Fruit fly (Drosophila melanogaster) whole organism, embryonic: ENCODE results near the gene Dhdds.
A peak's percentile ranks its signal among the peaks of the same experiment; 100 is the strongest.

Source experiments
- Atf-2 ChIP-seq: fragments of 200-800 bp; sonication (Bioruptor generic); optimal IDR thresholded peaks from 2 replicates; lab custom pipeline; 2016; ENCODE audit warnings: missing biosample characterization, missing genetic modification characterization
- CG11398 ChIP-seq: fragments of 200-800 bp; sonication (Bioruptor generic); optimal IDR thresholded peaks from 2 replicates; lab custom pipeline; 2016; ENCODE audit warnings: missing biosample characterization, missing genetic modification characterization
- CG11504 ChIP-seq: fragments of 200-800 bp; sonication (Bioruptor generic); optimal IDR thresholded peaks from 3 replicates; lab custom pipeline; 2019; ENCODE audit warnings: missing biosample characterization, mild to moderate bottlenecking, missing genetic modification characterization, moderate library complexity
- CG12391 ChIP-seq: fragments of 200-800 bp; sonication (Bioruptor generic); optimal IDR thresholded peaks from 3 replicates; lab custom pipeline; 2018; ENCODE audit warnings: missing biosample characterization, mild to moderate bottlenecking, missing genetic modification characterization, moderate library complexity
- CG12769 ChIP-seq: fragments of 200-800 bp; sonication (Bioruptor generic); optimal IDR thresholded peaks from 2 replicates; lab custom pipeline; 2019; ENCODE audit warnings: missing biosample characterization, mild to moderate bottlenecking, missing genetic modification characterization, moderate library complexity
- CG15514 ChIP-seq: fragments of 200-800 bp; sonication (Bioruptor generic); optimal IDR thresholded peaks from 3 replicates; lab custom pipeline; 2017; ENCODE audit warnings: missing biosample characterization, missing genetic modification characterization, mild to moderate bottlenecking, moderate library complexity, missing genetic modification reagents
- CG1647 ChIP-seq: fragments of 200-800 bp; sonication (Bioruptor generic); optimal IDR thresholded peaks from 3 replicates; lab custom pipeline; 2016; ENCODE audit warnings: missing biosample characterization, missing genetic modification characterization
- CG17612 ChIP-seq: fragments of 200-800 bp; sonication (Bioruptor generic); IDR thresholded peaks from 2 replicates; pipeline ENCODE4 v1.3.6; 2022; ENCODE audit warnings: missing biosample characterization, missing genetic modification characterization
- CG1792 ChIP-seq: fragments of 200-800 bp; sonication (Bioruptor generic); optimal IDR thresholded peaks from 2 replicates; lab custom pipeline; 2016; ENCODE audit warnings: missing biosample characterization, missing genetic modification characterization
- CG18262 ChIP-seq: fragments of 200-800 bp; optimal IDR thresholded peaks from 3 replicates; lab custom pipeline; 2019; ENCODE audit warnings: missing biosample characterization, mild to moderate bottlenecking, missing genetic modification characterization, moderate library complexity
- CG31388 ChIP-seq: fragments of 200-800 bp; sonication (Bioruptor generic); optimal IDR thresholded peaks from 2 replicates; lab custom pipeline; 2016; ENCODE audit warnings: missing biosample characterization, missing genetic modification characterization
- CG3163 ChIP-seq: fragments of 200-800 bp; sonication (Bioruptor generic); optimal IDR thresholded peaks from 3 replicates; lab custom pipeline; 2016; ENCODE audit warnings: missing biosample characterization, missing genetic modification characterization
- CG32767 ChIP-seq: fragments of 200-800 bp; sonication (Bioruptor generic); IDR thresholded peaks from 2 replicates; pipeline ENCODE4 v1.3.6; 2022; ENCODE audit warnings: missing biosample characterization, missing genetic modification characterization
- CG3281 ChIP-seq: fragments of 200-800 bp; sonication (Bioruptor generic); optimal IDR thresholded peaks from 3 replicates; lab custom pipeline; 2017; ENCODE audit warnings: missing biosample characterization, mild to moderate bottlenecking, missing genetic modification characterization
- CG34422 ChIP-seq: fragments of 200-800 bp; sonication (Bioruptor generic); IDR thresholded peaks from 3 replicates; pipeline ENCODE4 v1.3.6; 2022; ENCODE audit warnings: missing biosample characterization, missing genetic modification characterization
- CG3838 ChIP-seq: fragments of 200-800 bp; sonication (Bioruptor generic); optimal IDR thresholded peaks from 3 replicates; lab custom pipeline; 2016; ENCODE audit warnings: missing biosample characterization, missing genetic modification characterization
- CG4328 ChIP-seq: fragments of 200-800 bp; sonication (Bioruptor generic); optimal IDR thresholded peaks from 3 replicates; lab custom pipeline; 2017; ENCODE audit warnings: missing biosample characterization, missing genetic modification reagents, missing genetic modification characterization
- CG7556 ChIP-seq: fragments of 200-800 bp; sonication (Bioruptor generic); optimal IDR thresholded peaks from 2 replicates; lab custom pipeline; 2017; ENCODE audit warnings: missing biosample characterization, mild to moderate bottlenecking, missing genetic modification characterization
- D ChIP-seq, 2 experiments: fragments of 200-800 bp in 1 of 2; fragments of >200 bp in 1 of 2; sonication (Bioruptor generic) in 1 of 2; optimal IDR thresholded peaks; 2 replicates in 1 of 2; 3 replicates in 1 of 2; lab custom pipeline; 2017; ENCODE audit warnings: mild to moderate bottlenecking in 1 of 2, missing biosample characterization in 1 of 2, missing genetic modification characterization in 1 of 2, missing genetic modification reagents in 1 of 2
- Dip2 ChIP-seq: fragments of 200-800 bp; sonication (Bioruptor generic); IDR thresholded peaks from 2 replicates; pipeline ENCODE4 v1.3.6; 2022; ENCODE audit warnings: missing biosample characterization, missing genetic modification characterization
- Dp ChIP-seq: fragments of 200-800 bp; sonication (Bioruptor generic); optimal IDR thresholded peaks from 2 replicates; lab custom pipeline; 2018; ENCODE audit warnings: missing biosample characterization, mild to moderate bottlenecking, missing genetic modification characterization, moderate library complexity
- Drgx ChIP-seq: fragments of 200-800 bp; sonication (Bioruptor generic); IDR thresholded peaks from 2 replicates; pipeline ENCODE4 v1.3.6; 2022; ENCODE audit warnings: missing biosample characterization, missing genetic modification characterization
- ERR ChIP-seq: fragments of 200-800 bp; sonication (Bioruptor generic); optimal IDR thresholded peaks from 2 replicates; lab custom pipeline; 2016; ENCODE audit warnings: missing biosample characterization, missing genetic modification characterization
- Gsc ChIP-seq: fragments of 200-800 bp; sonication (Bioruptor generic); IDR thresholded peaks from 2 replicates; pipeline ENCODE4 v1.3.6; 2022; ENCODE audit warnings: missing biosample characterization, missing genetic modification characterization
- Gug ChIP-seq: fragments of 200-800 bp; sonication (Bioruptor generic); IDR thresholded peaks from 4 replicates; pipeline ENCODE4 v1.3.6; 2022; ENCODE audit warnings: missing biosample characterization, missing genetic modification characterization
- Hr51 ChIP-seq, 2 experiments: fragments of 200-800 bp; sonication (Bioruptor generic); optimal IDR thresholded peaks; 2 replicates in 1 of 2; 3 replicates in 1 of 2; lab custom pipeline; 2016 to 2018; ENCODE audit warnings: missing biosample characterization in 2 of 2, missing genetic modification characterization in 2 of 2, mild to moderate bottlenecking in 1 of 2, moderate library complexity in 1 of 2
- Kr ChIP-seq: fragments of 200-800 bp; sonication (Bioruptor generic); optimal IDR thresholded peaks from 2 replicates; lab custom pipeline; 2017; ENCODE audit warnings: missing biosample characterization, mild to moderate bottlenecking, missing genetic modification characterization
- Lim3 ChIP-seq: fragments of 200-800 bp; sonication (Bioruptor generic); IDR thresholded peaks from 2 replicates; pipeline ENCODE4 v1.3.6; 2022; ENCODE audit warnings: missing biosample characterization, missing genetic modification characterization
- Max ChIP-seq: fragments of 200-800 bp; sonication (Bioruptor generic); optimal IDR thresholded peaks from 2 replicates; lab custom pipeline; 2016; ENCODE audit warnings: missing biosample characterization, mild to moderate bottlenecking, missing genetic modification characterization
- Neu2 ChIP-seq: fragments of 200-800 bp; sonication (Bioruptor generic); optimal IDR thresholded peaks from 3 replicates; lab custom pipeline; 2016; ENCODE audit warnings: missing biosample characterization, missing genetic modification characterization, borderline replicate concordance
- Ptx1 ChIP-seq: fragments of 200-800 bp; sonication (Bioruptor generic); IDR thresholded peaks from 2 replicates; pipeline ENCODE4 v1.3.6; 2022; ENCODE audit warnings: missing biosample characterization, missing genetic modification characterization
- Rx ChIP-seq: fragments of 200-800 bp; sonication (Bioruptor generic); IDR thresholded peaks from 2 replicates; pipeline ENCODE4 v1.3.6; 2022; ENCODE audit warnings: missing biosample characterization, missing genetic modification characterization
- YL-1 ChIP-seq: fragments of 200-800 bp; sonication (Bioruptor generic); optimal IDR thresholded peaks from 3 replicates; lab custom pipeline; 2017; ENCODE audit warnings: missing biosample characterization, mild to moderate bottlenecking, missing genetic modification characterization
- aop ChIP-seq: fragments of 200-800 bp; sonication (Bioruptor generic); IDR thresholded peaks from 2 replicates; pipeline ENCODE4 v1.3.6; 2022; ENCODE audit warnings: missing biosample characterization, missing genetic modification characterization
- ap ChIP-seq: fragments of 200-800 bp; sonication (Bioruptor generic); IDR thresholded peaks from 2 replicates; pipeline ENCODE4 v1.3.6; 2022; ENCODE audit warnings: missing biosample characterization, missing genetic modification characterization
- ato ChIP-seq: fragments of 200-800 bp; sonication (Bioruptor generic); IDR thresholded peaks from 2 replicates; pipeline ENCODE4 v1.3.6; 2022; ENCODE audit warnings: missing biosample characterization, missing genetic modification characterization; ENCODE audit not compliant: partially characterized antibody
- caup ChIP-seq: fragments of 200-800 bp; sonication (Bioruptor generic); optimal IDR thresholded peaks from 3 replicates; lab custom pipeline; 2017; ENCODE audit warnings: missing biosample characterization, mild to moderate bottlenecking, missing genetic modification characterization, moderate library complexity; ENCODE audit not compliant: severe bottlenecking
- ci ChIP-seq: fragments of 200-800 bp; sonication (Bioruptor generic); IDR thresholded peaks from 3 replicates; pipeline ENCODE4 v1.3.6; 2022; ENCODE audit warnings: missing biosample characterization, missing genetic modification characterization
- ems ChIP-seq: fragments of 200-800 bp; sonication (Bioruptor generic); optimal IDR thresholded peaks from 3 replicates; lab custom pipeline; 2016; ENCODE audit warnings: missing biosample characterization, missing genetic modification characterization
- ewg ChIP-seq: fragments of 200-800 bp; sonication (Bioruptor generic); optimal IDR thresholded peaks from 3 replicates; lab custom pipeline; 2017; ENCODE audit warnings: mild to moderate bottlenecking, missing biosample characterization, missing genetic modification reagents, missing genetic modification characterization
- h ChIP-seq: fragments of >200 bp; optimal IDR thresholded peaks from 2 replicates; lab custom pipeline; 2017
- hth ChIP-seq: fragments of >200 bp; optimal IDR thresholded peaks from 2 replicates; lab custom pipeline; 2017; ENCODE audit warnings: inconsistent platforms
- lilli ChIP-seq: fragments of 200-800 bp; sonication (Bioruptor generic); optimal IDR thresholded peaks from 3 replicates; lab custom pipeline; 2016; ENCODE audit warnings: missing biosample characterization, missing genetic modification characterization
- pita ChIP-seq: fragments of 200-800 bp; sonication (Bioruptor generic); optimal IDR thresholded peaks from 2 replicates; lab custom pipeline; 2017; ENCODE audit warnings: missing biosample characterization, mild to moderate bottlenecking, missing genetic modification characterization
- row ChIP-seq: fragments of 200-800 bp; sonication (Bioruptor generic); IDR thresholded peaks from 3 replicates; pipeline ENCODE4 v1.3.6; 2022; ENCODE audit warnings: missing biosample characterization, missing genetic modification characterization
- seq ChIP-seq: fragments of 200-800 bp; sonication (Bioruptor generic); IDR thresholded peaks from 2 replicates; pipeline ENCODE4 v1.3.6; 2022; ENCODE audit warnings: missing biosample characterization, missing genetic modification characterization
- stc ChIP-seq: fragments of 200-800 bp; sonication (Bioruptor generic); IDR thresholded peaks from 2 replicates; pipeline ENCODE4 v1.3.6; 2022; ENCODE audit warnings: missing biosample characterization, missing genetic modification characterization
- trem ChIP-seq: fragments of 200-800 bp; optimal IDR thresholded peaks from 3 replicates; lab custom pipeline; 2019; ENCODE audit warnings: missing biosample characterization, mild to moderate bottlenecking, missing genetic modification characterization, moderate library complexity
- wek ChIP-seq: fragments of 200-800 bp; sonication (Bioruptor generic); optimal IDR thresholded peaks from 3 replicates; lab custom pipeline; 2018; ENCODE audit warnings: missing biosample characterization, mild to moderate bottlenecking, missing genetic modification characterization, moderate library complexity
- zen ChIP-seq: fragments of 200-800 bp; sonication (Bioruptor generic); optimal IDR thresholded peaks from 3 replicates; lab custom pipeline; 2018; ENCODE audit warnings: missing biosample characterization, mild to moderate bottlenecking, missing genetic modification characterization, moderate library complexity
- zen2 ChIP-seq: fragments of 200-800 bp; sonication (Bioruptor generic); IDR thresholded peaks from 3 replicates; pipeline ENCODE4 v1.3.6; 2022; ENCODE audit warnings: missing biosample characterization, missing genetic modification characterization; ENCODE audit not compliant: partially characterized antibody

Dhdds gene

DNA sequence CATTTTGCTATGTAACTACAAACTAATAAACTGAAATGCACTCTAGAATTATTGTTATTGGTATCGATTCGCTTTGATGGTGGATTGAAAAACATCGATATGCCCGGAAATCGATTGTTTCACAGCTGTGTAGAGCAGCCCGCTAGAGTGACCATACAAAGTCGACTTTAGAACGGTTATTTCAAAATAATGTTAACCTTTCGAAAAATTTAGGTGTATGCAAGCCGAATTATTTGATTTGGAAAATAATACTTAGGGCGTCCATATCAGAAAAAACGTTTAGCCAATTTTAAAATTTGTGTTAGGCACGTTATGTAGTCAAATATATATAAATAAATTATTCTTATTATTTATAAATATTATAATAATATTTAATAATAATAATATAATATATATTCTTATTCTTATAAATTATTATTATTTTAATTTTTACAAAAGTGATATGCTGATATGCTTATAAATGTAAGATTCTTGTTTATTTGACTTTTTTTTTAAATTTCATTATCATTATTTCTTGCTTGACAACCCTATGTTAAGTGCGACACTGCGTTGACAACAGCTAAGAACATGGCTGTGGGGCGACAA, 35.2 kb upstream of the Dhdds start, which contains the start of gene sws (continued):
- TF ChIP-seq zen2 (GFP tag; lab: Robert Waterston, UW) (peak; percentile 50; the same call in 2 of the 3 replicates), seq (GFP tag; lab: Robert Waterston, UW) (no peak), CG12391 (peak; percentile 61), Ptx1 (GFP tag; lab: Robert Waterston, UW) (0 out of 2 replicates have a peak, but pooled peaks have one; percentile 22), Dip2 (GFP tag; lab: Robert Waterston, UW) (no peak), ewg (no peak), ci (GFP tag; lab: Robert Waterston, UW) (no peak), CG31388 (GFP tag; lab: Kevin White, UChicago) (no peak), Drgx (GFP tag; lab: Robert Waterston, UW) (no peak; the same call in 1 of the 2 replicates), Gsc (no peak), CG12769 (tag; lab: Kevin White, UChicago) (no peak), CG32767 (GFP tag; lab: Robert Waterston, UW) (no peak), ems (no peak), YL-1 (GFP tag; lab: Kevin White, UChicago) (no peak), CG17612 (GFP tag; lab: Robert Waterston, UW) (no peak), caup (peak; percentile 50), Gug (GFP tag; lab: Robert Waterston, UW) (no peak), ap (no peak), ato (peak; percentile 50; the same call in 1 of the 2 replicates), CG7556 (peak; percentile 37), hth (lab: Kevin White, UChicago) (no peak), Neu2 (GFP tag; lab: Kevin White, UChicago) (no peak), CG15514 (GFP tag; lab: Kevin White, UChicago) (peak; percentile 43), CG11504 (tag; lab: Kevin White, UChicago) (peak; percentile 55), Atf-2 (GFP tag; lab: Kevin White, UChicago) (no peak), Dp (GFP tag; lab: Kevin White, UChicago) (peak; percentile 53), D (optimal IDR thresholded peaks at IDR 0.05; lab: Kevin White, UChicago) (no peak), D (GFP tag; optimal IDR thresholded peaks at IDR 0.05; lab: Kevin White, UChicago) (no peak), h (lab: Kevin White, UChicago) (no peak), CG34422 (no peak), Max (no peak), row (GFP tag; lab: Robert Waterston, UW) (peak; percentile 50), lilli (GFP tag; lab: Kevin White, UChicago) (peak; percentile 25), CG3838 (GFP tag; lab: Kevin White, UChicago) (no peak), Rx (GFP tag; lab: Robert Waterston, UW) (no peak), CG18262 (tag; lab: Kevin White, UChicago) (peak; percentile 48), zen (tag; lab: Kevin White, UChicago) (no peak), CG1647 (GFP tag; lab: Kevin White, UChicago) (no peak), CG4328 (GFP tag; lab: Kevin White, UChicago) (no peak), aop (GFP tag; lab: Robert Waterston, UW) (no peak), CG3281 (peak; percentile 49), trem (tag; lab: Kevin White, UChicago) (peak; percentile 7), ERR (GFP tag; lab: Kevin White, UChicago) (no peak), wek (no peak), CG1792 (GFP tag; lab: Kevin White, UChicago) (no peak), Lim3 (GFP tag; lab: Robert Waterston, UW) (no peak), stc (GFP tag; lab: Robert Waterston, UW) (no peak), Kr (no peak), CG11398 (no peak), Hr51 (GFP tag; optimal IDR thresholded peaks at IDR 0.05; lab: Kevin White, UChicago) (peak in 1 of 2 experiments; percentile 64), pita (no peak), CG3163 (GFP tag; lab: Kevin White, UChicago) (no peak)
